Worm (Caenorhabditis elegans) whole organism, early embryonic: ENCODE data around the gene C50D2.10.

ENCODE experiments used
- B0310.2 ChIP-seq: sonication (generic microtip); optimal IDR thresholded peaks from 2 replicates; lab custom pipeline; 2016; ENCODE audit warnings: mild to moderate bottlenecking, missing genetic modification characterization, missing compliant biosample characterization
- ama-1 ChIP-seq: fragments of 150-350 bp; optimal IDR thresholded peaks from 2 replicates; lab custom pipeline; 2014
- ceh-13 ChIP-seq: fragments of 200-800 bp; sonication (Bioruptor generic); optimal IDR thresholded peaks from 2 replicates; lab custom pipeline; 2018; ENCODE audit warnings: mild to moderate bottlenecking, missing genetic modification characterization, missing compliant biosample characterization
- ceh-36 ChIP-seq: sonication (generic microtip); optimal IDR thresholded peaks from 2 replicates; lab custom pipeline; 2016; ENCODE audit warnings: missing genetic modification characterization, inconsistent platforms, missing compliant biosample characterization
- ets-7 ChIP-seq: sonication (generic microtip); optimal IDR thresholded peaks from 2 replicates; lab custom pipeline; 2016; ENCODE audit warnings: missing genotype, missing genetic modification characterization, missing compliant biosample characterization
- flt-1 ChIP-seq: fragments of 200-800 bp; sonication (Bioruptor generic); IDR thresholded peaks from 2 replicates; pipeline ENCODE4 v1.3.6; 2022; ENCODE audit warnings: missing genetic modification characterization, missing compliant biosample characterization
- hmg-4 ChIP-seq: fragments of 200-800 bp; sonication (Bioruptor generic); optimal IDR thresholded peaks from 2 replicates; lab custom pipeline; 2018; ENCODE audit warnings: mild to moderate bottlenecking, missing genetic modification characterization, missing compliant biosample characterization
- hnd-1 ChIP-seq: sonication (generic microtip); optimal IDR thresholded peaks from 2 replicates; lab custom pipeline; 2016; ENCODE audit warnings: missing genetic modification characterization, missing compliant biosample characterization
- pes-1 ChIP-seq: fragments of 200-800 bp; sonication (Bioruptor generic); IDR thresholded peaks from 2 replicates; pipeline ENCODE4 v1.3.6; 2022; ENCODE audit warnings: missing genetic modification reagents, missing genetic modification characterization, missing compliant biosample characterization
- scrt-1 ChIP-seq: fragments of 200-800 bp; sonication (Bioruptor generic); IDR thresholded peaks from 2 replicates; pipeline ENCODE4 v1.3.6; 2022; ENCODE audit warnings: missing genetic modification characterization, missing compliant biosample characterization
- tbx-11 ChIP-seq: fragments of 200-800 bp; sonication (Bioruptor generic); IDR thresholded peaks from 2 replicates; pipeline ENCODE4 v1.3.6; 2022; ENCODE audit warnings: missing genetic modification characterization, missing compliant biosample characterization
- tbx-37 ChIP-seq: fragments of 200-800 bp; sonication (Bioruptor generic); conservative IDR thresholded peaks from 2 replicates; pipeline ENCODE4 v1.3.6; 2022; ENCODE audit warnings: missing genetic modification reagents, missing genetic modification characterization, missing compliant biosample characterization

DNA sequence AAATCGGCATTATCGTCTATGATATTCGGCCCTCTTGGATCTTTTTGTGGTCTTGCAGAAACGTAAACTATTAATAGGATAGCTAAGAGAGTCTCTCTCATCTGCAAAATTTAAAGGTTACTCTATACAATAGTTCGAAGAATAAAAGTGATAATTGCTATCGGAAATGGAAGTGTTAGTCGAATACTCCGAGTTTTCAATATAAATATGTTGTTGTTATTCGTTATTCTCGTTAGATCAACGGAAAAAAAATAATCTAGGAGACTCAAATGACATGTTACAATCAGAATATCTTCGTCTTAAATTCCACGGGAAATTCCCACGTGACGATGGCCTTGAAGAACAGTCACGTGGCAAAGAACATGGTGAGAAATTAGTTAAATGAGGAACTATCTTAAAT lies 43.7 kb upstream of the C50D2.10 start, which contains the start of gene tre-5:
- no peak for TF ChIP-seq tbx-37 (GFP tag; lab: Robert Waterston, UW)
- TF ChIP-seq ceh-36 (tag; lab: Kevin White, UChicago): no peak
- TF ChIP-seq ama-1 (lab: Kevin White, UChicago): no peak
- TF ChIP-seq scrt-1 (GFP tag; lab: Robert Waterston, UW): no peak
- TF ChIP-seq flt-1 (GFP tag; lab: Robert Waterston, UW): no peak
- no peak for TF ChIP-seq B0310.2 (tag; lab: Kevin White, UChicago)
- TF ChIP-seq ets-7 (tag; lab: Kevin White, UChicago): no peak
- TF ChIP-seq pes-1 (GFP tag; lab: Robert Waterston, UW): no peak
- TF ChIP-seq hnd-1 (tag; lab: Kevin White, UChicago): no peak
- TF ChIP-seq hmg-4: no peak
- TF ChIP-seq ceh-13 (GFP tag; lab: Kevin White, UChicago): no peak
- no peak for TF ChIP-seq tbx-11 (GFP tag; lab: Robert Waterston, UW)
